Worm (Caenorhabditis elegans): ENCODE results near the gene plk-1.

plk-1 gene

DNA sequence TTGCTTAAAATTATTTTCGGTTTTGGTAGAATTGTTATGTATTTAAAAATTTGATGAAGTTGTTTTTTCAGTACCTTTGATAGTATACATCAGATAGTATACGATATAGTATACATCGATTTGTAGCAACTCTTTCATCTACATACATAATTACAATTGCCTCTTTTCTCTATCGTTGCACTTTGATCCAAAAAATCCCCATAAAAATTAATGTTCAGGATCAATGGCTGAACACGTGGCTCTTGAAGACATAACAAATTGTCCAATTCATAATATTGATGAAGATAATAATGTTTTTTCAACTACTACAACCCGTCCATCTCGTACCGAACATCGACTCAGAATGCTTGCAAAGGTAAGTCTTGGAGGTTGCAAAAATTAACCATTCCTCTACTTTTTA is 47.6 kb downstream of the plk-1 start, which contains the start of gene D2007.2:
D2007.2 (plus strand) TSS at position 213 of the 400 bp plus-strand sequence.
- TF ChIP-seq snpc-1.2 (GFP tag; IDR thresholded peaks at IDR 0.05), result no peak
- no peak for TF ChIP-seq ctbp-1 (GFP tag; IDR thresholded peaks at IDR 0.05)
- no peak for TF ChIP-seq nhr-48 (tag; optimal IDR thresholded peaks at IDR 0.05)
- TF ChIP-seq saeg-2 (GFP tag; IDR thresholded peaks at IDR 0.05), result no peak
- no peak for TF ChIP-seq madf-9 (GFP tag; conservative IDR thresholded peaks at IDR 0.05)
- no peak for TF ChIP-seq hlh-30 (tag; optimal IDR thresholded peaks at IDR 0.05; ENCODE audit: insufficient read depth)
- no peak for TF ChIP-seq nhr-10 (tag; optimal IDR thresholded peaks at IDR 0.05)
- no peak for TF ChIP-seq lin-15B (tag; optimal IDR thresholded peaks at IDR 0.05)
- TF ChIP-seq ces-1 (GFP tag; optimal IDR thresholded peaks at IDR 0.05), result no peak
- no peak for TF ChIP-seq nhr-76 (tag; optimal IDR thresholded peaks at IDR 0.05)
- TF ChIP-seq sdz-12 (GFP tag; optimal IDR thresholded peaks at IDR 0.05), result no peak
- TF ChIP-seq ztf-7 (tag; optimal IDR thresholded peaks at IDR 0.05), result no peak
- no peak for TF ChIP-seq zfp-3 (GFP tag; conservative IDR thresholded peaks at IDR 0.05)
- no peak for TF ChIP-seq lin-13 (GFP tag; optimal IDR thresholded peaks at IDR 0.05)
- no peak for TF ChIP-seq rbr-2 (tag; optimal IDR thresholded peaks at IDR 0.05)

All from whole organism, L4 larva.